Worm (Caenorhabditis elegans) whole organism, L1 larva: ENCODE measurements around the gene gadr-3.

Experiments
- C04F5.9 ChIP-seq: sonication (generic microtip); optimal IDR thresholded peaks from 2 replicates; lab custom pipeline; 2016; ENCODE audit warnings: missing genetic modification characterization, missing compliant biosample characterization
- aha-1 ChIP-seq: fragments of 150-350 bp; optimal IDR thresholded peaks from 2 replicates; lab custom pipeline; 2014; ENCODE audit warnings: missing biosample characterization, missing genetic modification characterization
- blmp-1 ChIP-seq: fragments of 150-350 bp; optimal IDR thresholded peaks from 2 replicates; lab custom pipeline; 2014; ENCODE audit warnings: missing biosample characterization, missing genetic modification characterization
- ceh-88 ChIP-seq: fragments of 200-800 bp; sonication (Bioruptor generic); IDR thresholded peaks from 2 replicates; pipeline ENCODE4 v1.3.6; 2022; ENCODE audit warnings: missing genetic modification characterization, missing compliant biosample characterization
- hlh-17 ChIP-seq: fragments of 200-800 bp; sonication (Bioruptor generic); optimal IDR thresholded peaks from 2 replicates; lab custom pipeline; 2018; ENCODE audit warnings: missing genetic modification characterization, mild to moderate bottlenecking, missing compliant biosample characterization, moderate library complexity, borderline replicate concordance
- lin-39 ChIP-seq: fragments of 150-350 bp; optimal IDR thresholded peaks from 2 replicates; lab custom pipeline; 2014; ENCODE audit warnings: missing biosample characterization, missing genetic modification reagents, missing genetic modification characterization
- nhr-11 ChIP-seq: fragments of 150-350 bp; optimal IDR thresholded peaks from 2 replicates; lab custom pipeline; 2014; ENCODE audit warnings: missing biosample characterization, missing genetic modification characterization
- nhr-19 ChIP-seq: fragments of 200-800 bp; sonication (Bioruptor generic); conservative IDR thresholded peaks from 2 replicates; pipeline ENCODE4 v1.3.6; 2022; ENCODE audit warnings: missing genetic modification characterization, missing compliant biosample characterization
- nhr-237 ChIP-seq: fragments of 150-350 bp; optimal IDR thresholded peaks from 2 replicates; lab custom pipeline; 2014; ENCODE audit warnings: missing biosample characterization, missing genetic modification characterization
- nhr-76 ChIP-seq: sonication (generic microtip); optimal IDR thresholded peaks from 2 replicates; lab custom pipeline; 2017; ENCODE audit warnings: missing biosample characterization, missing genetic modification characterization
- unc-86 ChIP-seq: sonication (generic microtip); optimal IDR thresholded peaks from 2 replicates; lab custom pipeline; 2016; ENCODE audit warnings: missing genetic modification characterization, missing compliant biosample characterization
- ztf-4 ChIP-seq: fragments of 150-350 bp; optimal IDR thresholded peaks from 2 replicates; lab custom pipeline; 2014; ENCODE audit warnings: missing biosample characterization, missing genetic modification characterization

DNA sequence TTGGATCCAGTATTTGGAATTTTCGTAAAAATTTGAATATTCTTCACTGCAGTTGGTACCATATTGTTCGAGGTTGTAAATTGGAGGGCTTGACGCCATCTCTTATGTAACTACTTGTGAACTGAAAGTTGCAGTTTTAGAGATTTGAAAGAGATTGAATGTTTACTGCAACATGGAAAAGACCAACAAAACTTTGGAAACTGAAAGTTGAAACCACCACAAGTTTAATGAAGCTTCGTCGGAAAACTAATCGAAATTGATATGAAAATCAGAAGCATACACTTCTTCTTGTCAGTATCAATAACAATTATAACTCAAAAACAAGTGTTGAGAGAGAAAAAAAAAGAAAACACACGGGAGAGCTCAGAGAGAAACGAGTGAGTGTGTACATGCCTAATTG is 17.7 kb downstream of the gadr-3 start, which contains the start of gene srg-7:
- no peak for TF ChIP-seq ceh-88 (GFP tag; lab: Robert Waterston, UW)
- no peak for TF ChIP-seq nhr-19
- TF ChIP-seq lin-39 (tag; lab: Kevin White, UChicago): no peak
- TF ChIP-seq unc-86 (tag; lab: Kevin White, UChicago): no peak
- no peak for TF ChIP-seq blmp-1
- TF ChIP-seq nhr-76 (tag; lab: Kevin White, UChicago): no peak
- no peak for TF ChIP-seq ztf-4
- no peak for TF ChIP-seq nhr-11 (tag; lab: Kevin White, UChicago)
- TF ChIP-seq hlh-17: no peak
- TF ChIP-seq aha-1 (tag; lab: Kevin White, UChicago): no peak
- TF ChIP-seq nhr-237 (tag; lab: Kevin White, UChicago): no peak
- TF ChIP-seq C04F5.9 (tag; lab: Kevin White, UChicago): no peak
